Worm (Caenorhabditis elegans): ENCODE measurements around the gene nono-1.

ce11 chrIII:5919799-5920387 is 38.2 kb downstream of the nono-1 start, which contains the start of the genes tdo-2 and C28H8.2:
- TF ChIP-seq ama-1 (optimal IDR thresholded peaks at IDR 0.05) = no peak
- TF ChIP-seq sdc-2 (tag; optimal IDR thresholded peaks at IDR 0.05) = no peak
- no peak for TF ChIP-seq ztf-16 (tag; optimal IDR thresholded peaks at IDR 0.05)
- TF ChIP-seq rnt-1 (tag; optimal IDR thresholded peaks at IDR 0.05) = no peak
- no peak for TF ChIP-seq K09A11.1 (tag; optimal IDR thresholded peaks at IDR 0.05; ENCODE audit: insufficient read depth)
- TF ChIP-seq dmd-4 (tag; optimal IDR thresholded peaks at IDR 0.05; ENCODE audit: borderline replicate concordance) = no peak
- TF ChIP-seq nhr-232 (tag; optimal IDR thresholded peaks at IDR 0.05) = no peak
- TF ChIP-seq hlh-15 (tag; optimal IDR thresholded peaks at IDR 0.05) = no peak
